Fruit fly (Drosophila melanogaster): ENCODE data around the gene CG42507.

- TF ChIP-seq CG7045 (GFP tag; optimal IDR thresholded peaks at IDR 0.05) (no peak), kay (GFP tag; ENCODE audit: borderline replicate concordance) (no peak), toe (GFP tag; optimal IDR thresholded peaks at IDR 0.05) (no peak), cic (GFP tag; optimal IDR thresholded peaks at IDR 0.05) (no peak), CG33017 (tag; optimal IDR thresholded peaks at IDR 0.05) (no peak)
Measured at dm6 chr3L:14790849-14791646, 33.3 kb upstream of the CG42507 start.

All from whole organism, adult.